Fruit fly (Drosophila melanogaster): ENCODE measurements around the gene Clk.

DNA sequence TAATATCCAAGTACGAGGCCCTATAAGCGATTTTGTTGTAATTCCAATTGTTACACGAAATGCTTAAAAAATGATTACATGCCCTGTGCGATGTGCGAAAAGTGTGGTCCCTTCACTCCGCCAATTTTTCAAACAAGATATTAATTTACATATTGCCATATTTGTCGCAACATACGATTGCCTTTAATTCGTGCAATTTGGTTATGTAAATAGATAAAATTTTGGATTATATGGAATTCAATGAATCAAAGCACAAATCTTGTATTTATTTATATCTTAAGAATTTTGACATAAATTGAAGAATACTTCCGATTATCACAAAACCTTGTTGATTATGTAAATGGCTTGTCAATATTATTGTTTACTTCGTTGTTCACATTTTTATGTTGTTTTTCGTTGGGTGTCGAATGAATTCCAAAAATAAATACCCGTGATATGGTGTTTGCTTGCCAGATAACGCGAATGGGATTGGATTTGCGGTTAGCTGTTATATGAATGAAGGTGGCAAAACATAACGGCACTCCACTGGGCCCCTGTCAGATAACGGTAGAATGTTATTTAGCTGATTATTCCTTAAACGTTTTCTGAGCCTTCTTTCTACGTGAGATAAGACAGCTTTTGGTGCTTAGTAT, 6.8 kb upstream of the Clk start:
- TF ChIP-seq CG7101 (tag; optimal IDR thresholded peaks at IDR 0.05) (no peak), CG7045 (GFP tag; optimal IDR thresholded peaks at IDR 0.05) (no peak), CG11617 (GFP tag; optimal IDR thresholded peaks at IDR 0.05) (no peak)
